Worm (Caenorhabditis elegans) whole organism, young adult: ENCODE measurements around the gene T01G6.10.

Source experiments
- B0261.1 ChIP-seq: sonication (generic microtip); optimal IDR thresholded peaks from 2 replicates; lab custom pipeline; 2016; ENCODE audit warnings: mild to moderate bottlenecking, missing genetic modification characterization, moderate library complexity, missing compliant biosample characterization
- C06A6.2 ChIP-seq: fragments of 200-800 bp; sonication (Bioruptor generic); conservative IDR thresholded peaks from 2 replicates; pipeline ENCODE4 v1.3.6; 2022; ENCODE audit warnings: missing genetic modification characterization, missing compliant biosample characterization
- F22D6.2 ChIP-seq: sonication (generic microtip); optimal IDR thresholded peaks from 2 replicates; lab custom pipeline; 2016; ENCODE audit warnings: mild to moderate bottlenecking, missing genetic modification characterization, missing compliant biosample characterization
- F57A8.1 ChIP-seq: fragments of 200-800 bp; sonication (Bioruptor generic); optimal IDR thresholded peaks from 2 replicates; lab custom pipeline; 2018; ENCODE audit warnings: mild to moderate bottlenecking, missing genetic modification characterization, moderate library complexity, missing compliant biosample characterization
- Y53F4B.3 ChIP-seq: fragments of 200-800 bp; sonication (Bioruptor generic); IDR thresholded peaks from 2 replicates; pipeline ENCODE4 v1.3.6; 2022; ENCODE audit warnings: missing genetic modification reagents, missing genetic modification characterization, missing compliant biosample characterization
- attf-5 ChIP-seq: fragments of 200-800 bp; sonication (Bioruptor generic); optimal IDR thresholded peaks from 2 replicates; lab custom pipeline; 2018; ENCODE audit warnings: mild to moderate bottlenecking, missing genetic modification characterization, missing compliant biosample characterization
- cebp-1 ChIP-seq, 2 experiments: fragments of 200-800 bp in 1 of 2; sonication (Bioruptor generic) in 1 of 2; sonication (generic microtip) in 1 of 2; IDR thresholded peaks in 1 of 2; optimal IDR thresholded peaks in 1 of 2; 2 replicates each; pipeline versions ENCODE4 v1.3.6 to Lab custom; 2017 to 2022; ENCODE audit warnings: missing compliant biosample characterization in 2 of 2, missing genetic modification characterization in 2 of 2, mild to moderate bottlenecking in 1 of 2, missing genetic modification reagents in 1 of 2, moderate library complexity in 1 of 2
- ceh-27 ChIP-seq: fragments of 200-800 bp; sonication (Bioruptor generic); optimal IDR thresholded peaks from 2 replicates; lab custom pipeline; 2018; ENCODE audit warnings: mild to moderate bottlenecking, missing genetic modification characterization, moderate library complexity, missing compliant biosample characterization
- fkh-3 ChIP-seq: sonication (generic microtip); optimal IDR thresholded peaks from 2 replicates; lab custom pipeline; 2016; ENCODE audit warnings: mild to moderate bottlenecking, missing genetic modification characterization, missing compliant biosample characterization
- him-1 ChIP-seq: sonication (generic microtip); optimal IDR thresholded peaks from 2 replicates; lab custom pipeline; 2016; ENCODE audit warnings: missing genotype, missing genetic modification reagents, missing genetic modification characterization, missing compliant biosample characterization
- hmg-1.2 ChIP-seq: fragments of 200-800 bp; sonication (Bioruptor generic); IDR thresholded peaks from 2 replicates; pipeline ENCODE4 v1.3.6; 2022; ENCODE audit warnings: missing genetic modification reagents, missing genetic modification characterization, missing compliant biosample characterization
- lir-1 ChIP-seq: fragments of 200-800 bp; sonication (Bioruptor generic); conservative IDR thresholded peaks from 2 replicates; pipeline ENCODE4 v1.3.6; 2022; ENCODE audit warnings: missing genetic modification reagents, missing genetic modification characterization, missing compliant biosample characterization
- lsy-27 ChIP-seq: sonication (generic microtip); optimal IDR thresholded peaks from 2 replicates; lab custom pipeline; 2017; ENCODE audit warnings: missing genetic modification characterization, mild to moderate bottlenecking, missing compliant biosample characterization, antibody characterized with exemption, missing genotype, borderline replicate concordance; ENCODE audit not compliant: insufficient read depth
- mcd-1 ChIP-seq: fragments of 200-800 bp; sonication (Bioruptor generic); IDR thresholded peaks from 2 replicates; pipeline ENCODE4 v1.3.6; 2022; ENCODE audit warnings: missing genetic modification reagents, missing genetic modification characterization, missing compliant biosample characterization
- mxl-1 ChIP-seq: sonication (generic microtip); optimal IDR thresholded peaks from 2 replicates; lab custom pipeline; 2016; ENCODE audit warnings: missing genetic modification characterization, missing compliant biosample characterization
- nfyb-1 ChIP-seq: fragments of 200-800 bp; sonication (Bioruptor generic); IDR thresholded peaks from 2 replicates; pipeline ENCODE4 v1.3.6; 2022; ENCODE audit warnings: missing genetic modification reagents, missing genetic modification characterization, missing compliant biosample characterization
- nhr-179 ChIP-seq: sonication (generic microtip); optimal IDR thresholded peaks from 2 replicates; lab custom pipeline; 2016; ENCODE audit warnings: mild to moderate bottlenecking, missing genetic modification characterization, missing compliant biosample characterization
- nhr-27 ChIP-seq: fragments of 200-800 bp; sonication (Bioruptor generic); optimal IDR thresholded peaks from 2 replicates; lab custom pipeline; 2018; ENCODE audit warnings: mild to moderate bottlenecking, missing genetic modification characterization, moderate library complexity, missing compliant biosample characterization
- nhr-80 ChIP-seq: sonication (generic microtip); optimal IDR thresholded peaks from 2 replicates; lab custom pipeline; 2016; ENCODE audit warnings: missing genetic modification characterization, missing compliant biosample characterization
- nhr-90 ChIP-seq: sonication (generic microtip); optimal IDR thresholded peaks from 2 replicates; lab custom pipeline; 2016; ENCODE audit warnings: missing genotype, mild to moderate bottlenecking, missing genetic modification characterization, missing compliant biosample characterization
- rec-8 ChIP-seq, 2 experiments: sonication (generic microtip); optimal IDR thresholded peaks; 2 replicates each; lab custom pipeline; 2016; ENCODE audit warnings: mild to moderate bottlenecking in 2 of 2, missing genetic modification characterization in 2 of 2, missing genetic modification reagents in 2 of 2, missing genotype in 2 of 2, missing biosample characterization in 1 of 2, missing compliant biosample characterization in 1 of 2, moderate library complexity in 1 of 2
- rpc-1 ChIP-seq, 2 experiments: fragments of 150-350 bp in 1 of 2; sonication (generic microtip) in 1 of 2; optimal IDR thresholded peaks; 2 replicates each; lab custom pipeline; 2014 to 2018; ENCODE audit warnings: missing biosample characterization in 1 of 2, missing genetic modification characterization in 1 of 2, missing genetic modification reagents in 1 of 2, missing genotype in 1 of 2
- sdz-38 ChIP-seq: sonication (generic microtip); optimal IDR thresholded peaks from 2 replicates; lab custom pipeline; 2016; ENCODE audit warnings: missing genotype, missing genetic modification characterization, missing compliant biosample characterization
- sea-2 ChIP-seq: fragments of 200-800 bp; sonication (Bioruptor generic); IDR thresholded peaks from 2 replicates; pipeline ENCODE4 v1.3.6; 2022; ENCODE audit warnings: missing genetic modification characterization, missing compliant biosample characterization
- snpc-1.1 ChIP-seq: sonication (generic microtip); optimal IDR thresholded peaks from 2 replicates; lab custom pipeline; 2017; ENCODE audit warnings: missing genetic modification characterization, mild to moderate bottlenecking, missing compliant biosample characterization, antibody characterized with exemption, moderate library complexity, missing genotype, missing genetic modification reagents; ENCODE audit not compliant: insufficient read depth
- snpc-1.3 ChIP-seq: sonication (generic microtip); optimal IDR thresholded peaks from 2 replicates; lab custom pipeline; 2017; ENCODE audit warnings: missing genetic modification characterization, mild to moderate bottlenecking, missing compliant biosample characterization, antibody characterized with exemption, moderate library complexity, missing genotype, missing genetic modification reagents; ENCODE audit not compliant: insufficient read depth
- snpc-4 ChIP-seq, 5 experiments: fragments of 150-350 bp in 1 of 5; sonication (generic microtip) in 4 of 5; optimal IDR thresholded peaks; 2 replicates each; lab custom pipeline; 2014 to 2018; ENCODE audit warnings: missing genetic modification characterization in 5 of 5, missing biosample characterization in 3 of 5, antibody characterized with exemption in 2 of 5, mild to moderate bottlenecking in 2 of 5, missing compliant biosample characterization in 2 of 5, missing genotype in 2 of 5, moderate library complexity in 2 of 5, missing genetic modification reagents in 1 of 5
- sptf-2 ChIP-seq: fragments of 200-800 bp; sonication (Bioruptor generic); optimal IDR thresholded peaks from 2 replicates; lab custom pipeline; 2018; ENCODE audit warnings: mild to moderate bottlenecking, missing genetic modification characterization, missing compliant biosample characterization
- tbp1 ChIP-seq: fragments of 200-800 bp; sonication (Bioruptor generic); optimal IDR thresholded peaks from 2 replicates; lab custom pipeline; 2018; ENCODE audit warnings: mild to moderate bottlenecking, missing genetic modification characterization, missing compliant biosample characterization

T01G6.10 gene

DNA sequence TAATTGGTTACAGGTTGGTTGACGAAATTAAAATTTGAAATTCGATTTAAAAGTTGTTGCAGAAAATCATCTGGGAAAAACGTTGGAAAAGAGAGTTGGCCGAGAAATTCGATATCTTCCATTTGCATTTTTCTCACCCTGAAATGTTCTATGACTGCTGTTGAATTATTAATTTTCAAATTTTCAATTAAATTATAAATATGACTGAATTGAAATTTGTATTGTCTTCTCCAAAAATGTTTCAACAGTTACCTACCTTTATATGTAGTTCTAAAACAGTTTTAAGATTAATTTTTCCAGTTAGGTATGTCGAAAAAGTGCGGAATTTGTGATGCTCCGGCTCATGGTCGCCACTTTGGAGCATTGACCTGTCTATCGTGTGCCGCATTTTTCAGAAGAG, 16.3 kb downstream of the T01G6.10 start, which contains the start of gene nhr-211:
nhr-211 (plus strand) TSS at position 301 of the 400 bp plus-strand sequence.
- TF ChIP-seq Y53F4B.3 (GFP tag; lab: Robert Waterston, UW) (no peak), B0261.1 (no peak), C06A6.2 (GFP tag; lab: Robert Waterston, UW) (no peak), fkh-3 (no peak), mcd-1 (GFP tag; lab: Robert Waterston, UW) (no peak), tbp1 (GFP tag; lab: Kevin White, UChicago) (no peak), sptf-2 (GFP tag; lab: Kevin White, UChicago) (no peak), rec-8 (tag; optimal IDR thresholded peaks at IDR 0.05; lab: Kevin White, UChicago) (no peak), snpc-1.1 (tag; lab: Kevin White, UChicago) (no peak), attf-5 (GFP tag; lab: Kevin White, UChicago) (no peak), lsy-27 (no peak), nhr-80 (no peak), F57A8.1 (GFP tag; lab: Kevin White, UChicago) (no peak), F22D6.2 (tag; lab: Kevin White, UChicago) (no peak), lir-1 (GFP tag; lab: Robert Waterston, UW) (no peak), ceh-27 (GFP tag; lab: Kevin White, UChicago) (no peak)

DNA sequence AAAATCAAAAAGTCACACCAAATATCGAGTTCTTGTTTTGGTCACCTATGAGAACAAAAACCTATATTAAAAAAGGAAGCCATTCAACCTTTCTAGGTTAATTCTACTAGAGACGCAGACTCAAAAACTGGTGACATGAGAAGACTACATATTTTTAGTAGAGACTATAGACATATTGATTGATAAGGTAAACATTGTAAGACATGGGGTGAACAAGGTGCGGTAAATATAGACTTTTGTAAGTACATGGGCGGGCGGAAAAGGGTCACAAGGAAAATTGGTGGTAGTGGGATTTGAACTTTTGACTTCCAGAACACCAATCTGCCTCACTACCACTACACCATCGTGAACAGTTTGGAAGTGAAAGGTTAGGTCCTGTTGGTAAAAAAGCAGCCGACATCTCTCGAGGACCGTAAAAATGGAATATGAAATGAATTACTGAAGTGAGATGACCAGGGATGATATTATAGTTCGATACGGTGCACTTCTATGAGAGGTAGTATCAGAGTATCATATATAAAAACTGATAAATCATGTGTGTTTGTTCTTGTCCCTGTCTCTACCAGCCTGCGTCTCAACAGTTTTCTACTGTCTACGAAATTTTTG, 18.6 kb downstream of the T01G6.10 start, which contains the start of gene nhr-212:
nhr-212 (plus strand) TSS at position 573 of the 606 bp plus-strand sequence.
- TF ChIP-seq sea-2, result no peak
- TF ChIP-seq hmg-1.2 (GFP tag; lab: Robert Waterston, UW), result peak; percentile 11; the same call in 1 of the 2 replicates
- no peak for TF ChIP-seq rpc-1 (optimal IDR thresholded peaks at IDR 0.05; lab: Kevin White, UChicago)
- TF ChIP-seq rpc-1 (tag; optimal IDR thresholded peaks at IDR 0.05; lab: Kevin White, UChicago), result peak; percentile 17
- peak; percentile 4 for TF ChIP-seq nhr-80
- no peak for TF ChIP-seq snpc-4 (GFP tag; optimal IDR thresholded peaks at IDR 0.05; lab: Kevin White, UChicago)
- TF ChIP-seq snpc-4 (tag; optimal IDR thresholded peaks at IDR 0.05; lab: Kevin White, UChicago), result peak in 2 of 4 experiments; percentile 53 to 77

DNA sequence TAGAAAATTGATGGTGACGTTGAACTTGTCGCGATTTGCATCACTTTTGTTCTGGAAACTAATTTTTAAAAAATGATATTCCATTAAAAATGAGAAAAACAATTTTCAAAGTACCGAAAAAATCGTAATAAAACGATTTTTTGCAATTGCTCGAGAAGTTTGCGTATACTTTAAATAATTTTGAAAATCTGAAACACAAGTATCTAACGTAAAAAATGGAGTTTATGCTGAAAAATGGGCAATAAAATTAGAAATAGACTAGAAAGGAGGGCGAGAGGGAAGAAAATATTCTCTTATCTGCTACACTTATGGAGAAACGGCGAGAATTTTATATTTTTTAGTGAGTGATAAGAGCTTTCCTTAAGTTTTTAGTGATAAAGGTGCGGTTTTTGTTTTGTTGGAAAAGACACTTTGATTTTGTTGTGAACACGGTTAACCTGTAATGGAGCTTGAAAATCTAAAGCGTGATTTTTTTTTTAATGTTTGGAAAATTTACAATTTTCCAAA, 19.7 kb downstream of the T01G6.10 start, which contains the start of gene nhr-130:
nhr-130 (minus strand) TSS at position 51 of the 507 bp plus-strand sequence.
- TF ChIP-seq snpc-1.3 (no peak), nhr-80 (peak; percentile 42)
- TF ChIP-seq, all 124 proteins: peak for 1

- TF ChIP-seq nfyb-1 (peak; percentile 91), sdz-38 (no peak)
- TF ChIP-seq, all 124 proteins: peak for 1
Measured at ce11 chrV:482860-483259, 20.2 kb downstream of the T01G6.10 start.

- peak; percentile 30 for TF ChIP-seq nhr-80
- TF ChIP-seq nhr-27 (tag; lab: Kevin White, UChicago), result no peak
Measured at ce11 chrV:479046-479445, 24.0 kb downstream of the T01G6.10 start.

- TF ChIP-seq B0261.1, result no peak
- peak; percentile 63 for TF ChIP-seq nhr-80
- TF ChIP-seq snpc-1.1 (tag; lab: Kevin White, UChicago), result no peak
- TF ChIP-seq mxl-1, result no peak
- no peak for TF ChIP-seq F22D6.2 (tag; lab: Kevin White, UChicago)
- TF ChIP-seq nhr-179 (tag; lab: Kevin White, UChicago), result no peak
- TF ChIP-seq hmg-1.2 (GFP tag; lab: Robert Waterston, UW), result no peak
- TF ChIP-seq tbp1 (GFP tag; lab: Kevin White, UChicago), result no peak
- no peak for TF ChIP-seq cebp-1 (GFP tag; IDR thresholded peaks at IDR 0.05; lab: Robert Waterston, UW)
- peak; percentile 3 for TF ChIP-seq cebp-1 (tag; optimal IDR thresholded peaks at IDR 0.05; lab: Kevin White, UChicago)
- no peak for TF ChIP-seq mcd-1 (GFP tag; lab: Robert Waterston, UW)
- TF ChIP-seq him-1 (tag; lab: Kevin White, UChicago), result no peak
- TF ChIP-seq nhr-90 (tag; lab: Kevin White, UChicago), result no peak
Measured at ce11 chrV:477664-478212, 25.3 kb downstream of the T01G6.10 start, which contains the start of gene nhr-55. nhr-55 (plus strand) TSS chrV:478162.
